Worm (Caenorhabditis elegans) whole organism, late embryonic: Measurements from ENCODE around the gene F13B12.6.

Source experiments
- C38D4.7 ChIP-seq: fragments of 200-800 bp; sonication (Bioruptor generic); optimal IDR thresholded peaks from 2 replicates; lab custom pipeline; 2018; ENCODE audit warnings: mild to moderate bottlenecking, missing genetic modification characterization, moderate library complexity, missing compliant biosample characterization
- F13H6.1 ChIP-seq: sonication (generic microtip); optimal IDR thresholded peaks from 2 replicates; lab custom pipeline; 2016; ENCODE audit warnings: missing genetic modification characterization, missing compliant biosample characterization
- K09A11.1 ChIP-seq: sonication (generic microtip); optimal IDR thresholded peaks from 2 replicates; lab custom pipeline; 2017; ENCODE audit warnings: antibody characterized with exemption, mild to moderate bottlenecking, missing genetic modification characterization, missing compliant biosample characterization; ENCODE audit not compliant: insufficient read depth
- T23F11.4 ChIP-seq: fragments of 200-800 bp; sonication (Bioruptor generic); optimal IDR thresholded peaks from 2 replicates; lab custom pipeline; 2018; ENCODE audit warnings: mild to moderate bottlenecking, missing genetic modification characterization, missing compliant biosample characterization
- ahr-1 ChIP-seq: sonication (generic microtip); optimal IDR thresholded peaks from 2 replicates; lab custom pipeline; 2016; ENCODE audit warnings: missing genetic modification characterization, missing compliant biosample characterization
- ama-1 ChIP-seq: fragments of 150-350 bp; optimal IDR thresholded peaks from 2 replicates; lab custom pipeline; 2014
- ceh-14 ChIP-seq: sonication (generic microtip); optimal IDR thresholded peaks from 2 replicates; lab custom pipeline; 2016; ENCODE audit warnings: missing genotype, missing genetic modification characterization, missing compliant biosample characterization
- ceh-22 ChIP-seq: sonication (generic microtip); optimal IDR thresholded peaks from 2 replicates; lab custom pipeline; 2017; ENCODE audit warnings: missing biosample characterization, missing genetic modification characterization
- ceh-30 ChIP-seq: fragments of 150-350 bp; optimal IDR thresholded peaks from 2 replicates; lab custom pipeline; 2014; ENCODE audit warnings: missing biosample characterization, missing genetic modification characterization
- ceh-31 ChIP-seq: sonication (generic microtip); optimal IDR thresholded peaks from 2 replicates; lab custom pipeline; 2016; ENCODE audit warnings: missing genetic modification characterization, missing compliant biosample characterization
- ceh-48 ChIP-seq: sonication (generic microtip); optimal IDR thresholded peaks from 2 replicates; lab custom pipeline; 2016; ENCODE audit warnings: missing genetic modification characterization, inconsistent platforms, missing compliant biosample characterization
- che-1 ChIP-seq: sonication (generic microtip); optimal IDR thresholded peaks from 2 replicates; lab custom pipeline; 2016; ENCODE audit warnings: mild to moderate bottlenecking, missing genetic modification characterization, missing compliant biosample characterization
- dmd-4 ChIP-seq: sonication (generic microtip); optimal IDR thresholded peaks from 2 replicates; lab custom pipeline; 2016; ENCODE audit warnings: borderline replicate concordance, missing genetic modification characterization, missing compliant biosample characterization
- dve-1 ChIP-seq: sonication (generic microtip); optimal IDR thresholded peaks from 2 replicates; lab custom pipeline; 2017; ENCODE audit warnings: antibody characterized with exemption, mild to moderate bottlenecking, missing genetic modification characterization, missing compliant biosample characterization
- elt-4 ChIP-seq: sonication (generic microtip); optimal IDR thresholded peaks from 2 replicates; lab custom pipeline; 2016; ENCODE audit warnings: missing genetic modification characterization, missing compliant biosample characterization
- ets-4 ChIP-seq: sonication (generic microtip); optimal IDR thresholded peaks from 2 replicates; lab custom pipeline; 2016; ENCODE audit warnings: missing genetic modification characterization, missing compliant biosample characterization
- eyg-1 ChIP-seq: sonication (generic microtip); optimal IDR thresholded peaks from 2 replicates; lab custom pipeline; 2016; ENCODE audit warnings: missing genotype, missing genetic modification characterization, missing compliant biosample characterization
- fkh-10 ChIP-seq: fragments of 150-350 bp; optimal IDR thresholded peaks from 2 replicates; lab custom pipeline; 2014; ENCODE audit warnings: missing biosample characterization, missing genetic modification reagents, missing genetic modification characterization
- fkh-6 ChIP-seq: sonication (generic microtip); optimal IDR thresholded peaks from 2 replicates; lab custom pipeline; 2016; ENCODE audit warnings: missing genetic modification characterization, missing compliant biosample characterization
- hlh-13 ChIP-seq: fragments of 200-800 bp; sonication (Bioruptor generic); optimal IDR thresholded peaks from 2 replicates; lab custom pipeline; 2018; ENCODE audit warnings: mild to moderate bottlenecking, missing genetic modification characterization, missing compliant biosample characterization
- hlh-15 ChIP-seq: sonication (generic microtip); optimal IDR thresholded peaks from 2 replicates; lab custom pipeline; 2016; ENCODE audit warnings: missing genetic modification characterization, missing compliant biosample characterization
- hlh-30 ChIP-seq: sonication (generic microtip); optimal IDR thresholded peaks from 2 replicates; lab custom pipeline; 2017; ENCODE audit warnings: antibody characterized with exemption, missing genetic modification characterization, missing compliant biosample characterization; ENCODE audit not compliant: insufficient read depth
- lim-6 ChIP-seq: sonication (generic microtip); optimal IDR thresholded peaks from 2 replicates; lab custom pipeline; 2016; ENCODE audit warnings: missing genetic modification characterization, missing compliant biosample characterization
- lin-11 ChIP-seq: fragments of 200-800 bp; sonication (Bioruptor generic); optimal IDR thresholded peaks from 2 replicates; lab custom pipeline; 2018; ENCODE audit warnings: mild to moderate bottlenecking, missing genetic modification characterization, missing compliant biosample characterization
- madf-2 ChIP-seq: sonication (generic microtip); optimal IDR thresholded peaks from 2 replicates; lab custom pipeline; 2017; ENCODE audit warnings: missing genetic modification characterization, missing compliant biosample characterization
- mec-3 ChIP-seq: sonication (generic microtip); optimal IDR thresholded peaks from 2 replicates; lab custom pipeline; 2016; ENCODE audit warnings: borderline replicate concordance, missing genetic modification characterization, missing compliant biosample characterization
- nfya-1 ChIP-seq: sonication (generic microtip); optimal IDR thresholded peaks from 2 replicates; lab custom pipeline; 2017; ENCODE audit warnings: missing genetic modification characterization, mild to moderate bottlenecking, missing compliant biosample characterization, antibody characterized with exemption, moderate library complexity
- npax-4 ChIP-seq: sonication (generic microtip); optimal IDR thresholded peaks from 2 replicates; lab custom pipeline; 2016; ENCODE audit warnings: missing genetic modification characterization, missing compliant biosample characterization
- odd-2 ChIP-seq: sonication (generic microtip); optimal IDR thresholded peaks from 2 replicates; lab custom pipeline; 2017; ENCODE audit warnings: antibody characterized with exemption, mild to moderate bottlenecking, missing genetic modification characterization, missing compliant biosample characterization
- pat-9 ChIP-seq: fragments of 200-800 bp; sonication (Bioruptor generic); optimal IDR thresholded peaks from 2 replicates; lab custom pipeline; 2018; ENCODE audit warnings: mild to moderate bottlenecking, missing genetic modification characterization, moderate library complexity, missing compliant biosample characterization
- pha-2 ChIP-seq: sonication (generic microtip); optimal IDR thresholded peaks from 2 replicates; lab custom pipeline; 2017; ENCODE audit warnings: mild to moderate bottlenecking, missing genetic modification characterization, missing compliant biosample characterization
- ref-2 ChIP-seq: sonication (generic microtip); optimal IDR thresholded peaks from 2 replicates; lab custom pipeline; 2016; ENCODE audit warnings: missing genetic modification characterization, missing compliant biosample characterization
- rnt-1 ChIP-seq: sonication (generic microtip); optimal IDR thresholded peaks from 2 replicates; lab custom pipeline; 2016; ENCODE audit warnings: missing genetic modification characterization, missing compliant biosample characterization
- sox-4 ChIP-seq: sonication (generic microtip); optimal IDR thresholded peaks from 2 replicates; lab custom pipeline; 2017; ENCODE audit warnings: mild to moderate bottlenecking, missing genetic modification characterization, inconsistent platforms, missing compliant biosample characterization
- syd-9 ChIP-seq: sonication (generic microtip); optimal IDR thresholded peaks from 2 replicates; lab custom pipeline; 2016; ENCODE audit warnings: mild to moderate bottlenecking, missing genetic modification characterization, moderate library complexity, missing compliant biosample characterization
- tbx-7 ChIP-seq: sonication (generic microtip); optimal IDR thresholded peaks from 2 replicates; lab custom pipeline; 2016; ENCODE audit warnings: missing genotype, missing genetic modification characterization, missing compliant biosample characterization
- unc-42 ChIP-seq: sonication (generic microtip); optimal IDR thresholded peaks from 2 replicates; lab custom pipeline; 2016; ENCODE audit warnings: missing genotype, missing genetic modification characterization, missing compliant biosample characterization
- unc-86 ChIP-seq: sonication (generic microtip); optimal IDR thresholded peaks from 2 replicates; lab custom pipeline; 2016; ENCODE audit warnings: missing genetic modification characterization, missing compliant biosample characterization
- zip-5 ChIP-seq: sonication (generic microtip); optimal IDR thresholded peaks from 2 replicates; lab custom pipeline; 2016; ENCODE audit warnings: missing genetic modification characterization, missing compliant biosample characterization

F13B12.6 gene

ce11 chrIV:10403193-10404058, 14.3 kb downstream of the F13B12.6 start, which contains the start of gene gpa-7 (continued):
- TF ChIP-seq fkh-6 (no peak), fkh-10 (GFP tag; lab: Kevin White, UChicago) (peak; percentile 53), nfya-1 (tag; lab: Kevin White, UChicago) (peak; percentile 86), ceh-31 (tag; lab: Kevin White, UChicago) (peak; percentile 88), ceh-30 (no peak), dve-1 (no peak), F13H6.1 (tag; lab: Kevin White, UChicago) (peak; percentile 63), C38D4.7 (no peak), madf-2 (tag; lab: Kevin White, UChicago) (no peak), hlh-15 (tag; lab: Kevin White, UChicago) (no peak), lim-6 (tag; lab: Kevin White, UChicago) (peak; percentile 15), ama-1 (no peak), pha-2 (tag; lab: Kevin White, UChicago) (no peak), ceh-22 (no peak), pat-9 (tag; lab: Kevin White, UChicago) (peak; percentile 35), dmd-4 (no peak), ets-4 (no peak), mec-3 (tag; lab: Kevin White, UChicago) (peak; percentile 3)
- TF ChIP-seq, all 69 proteins: peak for 25

DNA sequence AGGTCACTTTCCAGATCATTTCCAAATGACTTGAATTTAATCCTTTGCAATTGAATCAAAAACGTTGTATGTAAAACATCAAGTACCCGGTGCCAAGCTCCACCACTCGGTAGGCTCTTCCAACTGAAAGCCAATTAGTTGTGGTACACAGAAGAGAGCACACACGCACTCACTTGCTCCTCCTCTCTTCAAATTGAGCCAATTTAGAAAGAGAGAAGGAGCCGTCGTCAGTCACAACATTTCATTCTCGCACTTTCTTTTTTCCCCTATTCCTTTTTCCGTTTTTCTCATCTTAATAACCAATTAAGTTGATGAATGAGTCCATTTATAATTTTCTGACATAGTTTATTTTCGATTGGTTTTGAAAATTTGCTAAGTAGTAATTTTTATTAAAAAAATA, 19.4 kb downstream of the F13B12.6 start:
- TF ChIP-seq elt-4 (tag; lab: Kevin White, UChicago) = no peak
- TF ChIP-seq unc-42 = peak; percentile 69
- TF ChIP-seq madf-2 (tag; lab: Kevin White, UChicago) = no peak
- no peak for TF ChIP-seq npax-4 (tag; lab: Kevin White, UChicago)
- TF ChIP-seq odd-2 (tag; lab: Kevin White, UChicago) = no peak
- no peak for TF ChIP-seq ref-2
- TF ChIP-seq ceh-31 (tag; lab: Kevin White, UChicago) = peak; percentile 14
- TF ChIP-seq C38D4.7 = no peak
- no peak for TF ChIP-seq hlh-13 (GFP tag; lab: Kevin White, UChicago)
- TF ChIP-seq ahr-1 = no peak
- peak; percentile 0 for TF ChIP-seq nfya-1 (tag; lab: Kevin White, UChicago)
- TF ChIP-seq unc-86 (tag; lab: Kevin White, UChicago) = no peak
- TF ChIP-seq rnt-1 = no peak
- TF ChIP-seq ceh-48 (tag; lab: Kevin White, UChicago) = no peak

ce11 chrIV:10396827-10397226, 20.9 kb downstream of the F13B12.6 start:
- peak; percentile 80 for TF ChIP-seq unc-42
- TF ChIP-seq sox-4 (tag; lab: Kevin White, UChicago) = no peak

- TF ChIP-seq ceh-48 (tag; lab: Kevin White, UChicago) = no peak
- TF ChIP-seq hlh-30 = no peak
- TF ChIP-seq zip-5 = no peak
- TF ChIP-seq T23F11.4 (GFP tag; lab: Kevin White, UChicago) = no peak
- TF ChIP-seq syd-9 (tag; lab: Kevin White, UChicago) = no peak
- TF ChIP-seq pha-2 (tag; lab: Kevin White, UChicago) = no peak
- no peak for TF ChIP-seq unc-42
- no peak for TF ChIP-seq ceh-14 (tag; lab: Kevin White, UChicago)
- TF ChIP-seq lim-6 (tag; lab: Kevin White, UChicago) = no peak
- TF ChIP-seq ama-1 = no peak
- no peak for TF ChIP-seq eyg-1 (tag; lab: Kevin White, UChicago)
- TF ChIP-seq K09A11.1 (tag; lab: Kevin White, UChicago) = no peak
- TF ChIP-seq lin-11 (tag; lab: Kevin White, UChicago) = no peak
- no peak for TF ChIP-seq tbx-7
- TF ChIP-seq mec-3 (tag; lab: Kevin White, UChicago) = no peak
- no peak for TF ChIP-seq che-1
- TF ChIP-seq pat-9 (tag; lab: Kevin White, UChicago) = no peak
- TF ChIP-seq ahr-1 = no peak
Observed at ce11 chrIV:10394858-10395257, 22.8 kb downstream of the F13B12.6 start, which contains the start of gene R10H10.4. R10H10.4 (minus strand) TSS chrIV:10394958.
